Worm (Caenorhabditis elegans): Measurements from ENCODE around the gene C17E7.12.

C17E7.12 gene

ce11 chrV:3857778-3858177, 34.0 kb downstream of the C17E7.12 start, which contains the start of gene nhr-188:
Gene nhr-188 (minus strand): TSS chrV:3857861.
- TF ChIP-seq nhr-11 (tag; optimal IDR thresholded peaks at IDR 0.05) (peak; percentile 4), lsy-12 (tag; optimal IDR thresholded peaks at IDR 0.05) (no peak), tbx-2 (tag; optimal IDR thresholded peaks at IDR 0.05) (no peak), ceh-82 (tag; optimal IDR thresholded peaks at IDR 0.05) (no peak)

ce11 chrV:3855916-3856315, 35.9 kb downstream of the C17E7.12 start:
- TF ChIP-seq nhr-28 (tag; optimal IDR thresholded peaks at IDR 0.05) (no peak), ceh-82 (tag; optimal IDR thresholded peaks at IDR 0.05) (no peak), lsy-12 (tag; optimal IDR thresholded peaks at IDR 0.05) (no peak), eor-1 (tag; optimal IDR thresholded peaks at IDR 0.05) (no peak), pqm-1 (tag; optimal IDR thresholded peaks at IDR 0.05) (no peak), unc-39 (tag; optimal IDR thresholded peaks at IDR 0.05) (no peak), nhr-23 (tag; optimal IDR thresholded peaks at IDR 0.05) (no peak), tbx-2 (tag; optimal IDR thresholded peaks at IDR 0.05) (no peak), nfya-1 (tag; optimal IDR thresholded peaks at IDR 0.05; ENCODE audit: insufficient read depth) (no peak), mml-1 (tag; optimal IDR thresholded peaks at IDR 0.05) (no peak), aly-2 (tag; optimal IDR thresholded peaks at IDR 0.05) (no peak), lin-15B (tag; optimal IDR thresholded peaks at IDR 0.05) (no peak), nhr-237 (tag; optimal IDR thresholded peaks at IDR 0.05) (no peak), egl-27 (tag; optimal IDR thresholded peaks at IDR 0.05) (no peak), nhr-11 (tag; optimal IDR thresholded peaks at IDR 0.05) (no peak), daf-12 (tag; optimal IDR thresholded peaks at IDR 0.05) (no peak), ceh-28 (tag; optimal IDR thresholded peaks at IDR 0.05) (no peak), ceh-9 (tag; optimal IDR thresholded peaks at IDR 0.05) (no peak), egl-5 (tag; optimal IDR thresholded peaks at IDR 0.05) (no peak), R02D3.7 (tag; optimal IDR thresholded peaks at IDR 0.05) (no peak)

ce11 chrV:3854847-3855246, 37.0 kb downstream of the C17E7.12 start, which contains the start of gene nhr-186:
Gene nhr-186 (minus strand): TSS chrV:3854947.
- TF ChIP-seq ama-1 (optimal IDR thresholded peaks at IDR 0.05) (no peak), egl-5 (tag; optimal IDR thresholded peaks at IDR 0.05) (no peak), R02D3.7 (tag; optimal IDR thresholded peaks at IDR 0.05) (no peak)

- TF ChIP-seq ceh-28 (tag; optimal IDR thresholded peaks at IDR 0.05): no peak
- TF ChIP-seq fkh-10 (GFP tag; optimal IDR thresholded peaks at IDR 0.05): no peak
- TF ChIP-seq jun-1 (tag; optimal IDR thresholded peaks at IDR 0.05): peak; percentile 26
- peak; percentile 19 for TF ChIP-seq pha-4 (tag; optimal IDR thresholded peaks at IDR 0.05)
- TF ChIP-seq aly-2 (tag; optimal IDR thresholded peaks at IDR 0.05): no peak
- peak; percentile 81 for TF ChIP-seq elt-2 (tag; optimal IDR thresholded peaks at IDR 0.05)
- peak; percentile 79 for TF ChIP-seq pqm-1 (tag; optimal IDR thresholded peaks at IDR 0.05)
- no peak for TF ChIP-seq ztf-11 (tag; optimal IDR thresholded peaks at IDR 0.05)
- TF ChIP-seq ceh-82 (tag; optimal IDR thresholded peaks at IDR 0.05): no peak
Observed at ce11 chrV:3851760-3852159, 40.1 kb downstream of the C17E7.12 start.

- TF ChIP-seq ama-1 (optimal IDR thresholded peaks at IDR 0.05) (no peak), nhr-28 (tag; optimal IDR thresholded peaks at IDR 0.05) (no peak), elt-3 (tag; optimal IDR thresholded peaks at IDR 0.05) (no peak), nhr-11 (tag; optimal IDR thresholded peaks at IDR 0.05) (no peak), lin-15B (tag; optimal IDR thresholded peaks at IDR 0.05) (no peak), sea-2 (GFP tag; optimal IDR thresholded peaks at IDR 0.05) (no peak), ceh-9 (tag; optimal IDR thresholded peaks at IDR 0.05) (no peak), zag-1 (tag; optimal IDR thresholded peaks at IDR 0.05) (no peak), R02D3.7 (tag; optimal IDR thresholded peaks at IDR 0.05) (no peak), daf-12 (tag; optimal IDR thresholded peaks at IDR 0.05) (no peak), ztf-4 (tag; optimal IDR thresholded peaks at IDR 0.05) (no peak), ceh-82 (tag; optimal IDR thresholded peaks at IDR 0.05) (no peak)
Observed at ce11 chrV:3847268-3847667, 44.6 kb downstream of the C17E7.12 start, which contains the start of gene nhr-185. Gene nhr-185 (minus strand): TSS chrV:3847368.

ce11 chrV:3843926-3844325, 47.9 kb downstream of the C17E7.12 start, which contains the start of gene ugt-32:
Gene ugt-32 (minus strand): TSS chrV:3844007.
- no peak for TF ChIP-seq nhr-77 (tag; optimal IDR thresholded peaks at IDR 0.05)
- TF ChIP-seq nhr-11 (tag; optimal IDR thresholded peaks at IDR 0.05): no peak
- no peak for TF ChIP-seq unc-62 (GFP tag; optimal IDR thresholded peaks at IDR 0.05)
- peak; percentile 7 for TF ChIP-seq elt-2 (tag; optimal IDR thresholded peaks at IDR 0.05)
- TF ChIP-seq ceh-82 (tag; optimal IDR thresholded peaks at IDR 0.05): no peak
- TF ChIP-seq pha-4 (tag; optimal IDR thresholded peaks at IDR 0.05): no peak
- peak; percentile 85 for TF ChIP-seq pqm-1 (tag; optimal IDR thresholded peaks at IDR 0.05)
- TF ChIP-seq hmg-11 (tag; optimal IDR thresholded peaks at IDR 0.05): no peak
- no peak for TF ChIP-seq elt-1 (tag; optimal IDR thresholded peaks at IDR 0.05)
- no peak for TF ChIP-seq skn-1 (tag; optimal IDR thresholded peaks at IDR 0.05)
- TF ChIP-seq aly-2 (tag; optimal IDR thresholded peaks at IDR 0.05): no peak
- no peak for TF ChIP-seq ama-1 (optimal IDR thresholded peaks at IDR 0.05)
- no peak for TF ChIP-seq daf-12 (tag; optimal IDR thresholded peaks at IDR 0.05)
- TF ChIP-seq nhr-237 (tag; optimal IDR thresholded peaks at IDR 0.05): no peak

Measured in whole organism, L3 larva.